Fruit fly (Drosophila melanogaster) whole organism, embryonic: ENCODE results near the gene ND-23.

Source experiments
- CG10267 ChIP-seq: fragments of 200-800 bp; sonication (Bioruptor generic); optimal IDR thresholded peaks from 2 replicates; lab custom pipeline; 2018; ENCODE audit warnings: missing biosample characterization, mild to moderate bottlenecking, missing genetic modification characterization, moderate library complexity
- CG10979 ChIP-seq: fragments of 200-800 bp; sonication (Bioruptor generic); optimal IDR thresholded peaks from 2 replicates; lab custom pipeline; 2018; ENCODE audit warnings: missing biosample characterization, mild to moderate bottlenecking, missing genetic modification characterization, moderate library complexity
- CG12391 ChIP-seq: fragments of 200-800 bp; sonication (Bioruptor generic); optimal IDR thresholded peaks from 3 replicates; lab custom pipeline; 2018; ENCODE audit warnings: missing biosample characterization, mild to moderate bottlenecking, missing genetic modification characterization, moderate library complexity
- CG15479 ChIP-seq: fragments of 200-800 bp; sonication (Bioruptor generic); optimal IDR thresholded peaks from 3 replicates; lab custom pipeline; 2019; ENCODE audit warnings: missing biosample characterization, mild to moderate bottlenecking, missing genetic modification characterization, moderate library complexity
- CG1603 ChIP-seq: fragments of 200-800 bp; sonication (Bioruptor generic); optimal IDR thresholded peaks from 2 replicates; lab custom pipeline; 2019; ENCODE audit warnings: missing biosample characterization, mild to moderate bottlenecking, missing genetic modification characterization, moderate library complexity
- CG16813 ChIP-seq: fragments of 200-800 bp; sonication (Bioruptor generic); IDR thresholded peaks from 3 replicates; pipeline ENCODE4 v1.3.6; 2022; ENCODE audit warnings: missing biosample characterization, missing genetic modification characterization; ENCODE audit not compliant: partially characterized antibody
- CG17328 ChIP-seq: fragments of 200-800 bp; sonication (Bioruptor generic); IDR thresholded peaks from 2 replicates; pipeline ENCODE4 v1.3.6; 2022; ENCODE audit warnings: missing biosample characterization, missing genetic modification characterization
- CG30403 ChIP-seq: fragments of 200-800 bp; sonication (Bioruptor generic); optimal IDR thresholded peaks from 3 replicates; lab custom pipeline; 2016; ENCODE audit warnings: missing biosample characterization, missing genetic modification characterization
- CG30431 ChIP-seq: fragments of 200-800 bp; sonication (Bioruptor generic); optimal IDR thresholded peaks from 2 replicates; lab custom pipeline; 2017; ENCODE audit warnings: missing biosample characterization, missing genetic modification characterization
- CG3163 ChIP-seq: fragments of 200-800 bp; sonication (Bioruptor generic); optimal IDR thresholded peaks from 3 replicates; lab custom pipeline; 2016; ENCODE audit warnings: missing biosample characterization, missing genetic modification characterization
- CG32772 ChIP-seq: fragments of 200-800 bp; sonication (Bioruptor generic); IDR thresholded peaks from 2 replicates; pipeline ENCODE4 v1.3.6; 2022; ENCODE audit warnings: missing biosample characterization, missing genetic modification characterization
- CG3281 ChIP-seq: fragments of 200-800 bp; sonication (Bioruptor generic); optimal IDR thresholded peaks from 3 replicates; lab custom pipeline; 2017; ENCODE audit warnings: missing biosample characterization, mild to moderate bottlenecking, missing genetic modification characterization
- CG34224 ChIP-seq: fragments of 200-800 bp; sonication (Bioruptor generic); IDR thresholded peaks from 3 replicates; pipeline ENCODE4 v1.3.6; 2022; ENCODE audit warnings: missing biosample characterization, missing genetic modification characterization; ENCODE audit not compliant: partially characterized antibody
- CG34376 ChIP-seq: fragments of 200-800 bp; sonication (Bioruptor generic); optimal IDR thresholded peaks from 2 replicates; lab custom pipeline; 2018; ENCODE audit warnings: missing biosample characterization, mild to moderate bottlenecking, missing genetic modification characterization
- CG42726 ChIP-seq: fragments of 200-800 bp; sonication (Bioruptor generic); IDR thresholded peaks from 2 replicates; pipeline ENCODE4 v1.3.6; 2022; ENCODE audit warnings: missing biosample characterization, missing genetic modification characterization; ENCODE audit not compliant: partially characterized antibody
- CG6254 ChIP-seq: fragments of 200-800 bp; sonication (Bioruptor generic); optimal IDR thresholded peaks from 3 replicates; lab custom pipeline; 2017; ENCODE audit warnings: mild to moderate bottlenecking, missing biosample characterization, missing genetic modification reagents, missing genetic modification characterization
- CG7928 ChIP-seq: fragments of 200-800 bp; sonication (Bioruptor generic); optimal IDR thresholded peaks from 2 replicates; lab custom pipeline; 2017; ENCODE audit warnings: missing biosample characterization, mild to moderate bottlenecking, missing genetic modification characterization
- CG8290 ChIP-seq, 3 experiments: fragments of 200-800 bp; sonication (Bioruptor generic); optimal IDR thresholded peaks; 2 replicates each; lab custom pipeline; 2016 to 2019; ENCODE audit warnings: missing biosample characterization in 3 of 3, missing genetic modification characterization in 3 of 3, mild to moderate bottlenecking in 2 of 3, moderate library complexity in 1 of 3
- CG8478 ChIP-seq: fragments of >200 bp; optimal IDR thresholded peaks from 2 replicates; lab custom pipeline; 2018
- CG9609 ChIP-seq: fragments of 200-800 bp; sonication (Bioruptor generic); optimal IDR thresholded peaks from 3 replicates; lab custom pipeline; 2016; ENCODE audit warnings: missing biosample characterization, missing genetic modification characterization
- GATAe ChIP-seq: fragments of 200-800 bp; sonication (Bioruptor generic); conservative IDR thresholded peaks from 2 replicates; pipeline ENCODE4 v1.3.6; 2022; ENCODE audit warnings: missing biosample characterization, missing genetic modification characterization
- H15 ChIP-seq: fragments of 200-800 bp; sonication (Bioruptor generic); IDR thresholded peaks from 3 replicates; pipeline ENCODE4 v1.3.6; 2022; ENCODE audit warnings: missing biosample characterization, missing genetic modification characterization
- HLH54F ChIP-seq: fragments of 200-800 bp; sonication (Bioruptor generic); optimal IDR thresholded peaks from 3 replicates; lab custom pipeline; 2016; ENCODE audit warnings: missing biosample characterization, missing genetic modification characterization
- Hsf ChIP-seq: fragments of 200-800 bp; sonication (Bioruptor generic); optimal IDR thresholded peaks from 3 replicates; lab custom pipeline; 2016; ENCODE audit warnings: missing biosample characterization, missing genetic modification characterization
- Mad ChIP-seq: fragments of 200-800 bp; sonication (Bioruptor generic); optimal IDR thresholded peaks from 2 replicates; lab custom pipeline; 2016; ENCODE audit warnings: missing biosample characterization, missing genetic modification characterization
- Max ChIP-seq: fragments of 200-800 bp; sonication (Bioruptor generic); optimal IDR thresholded peaks from 2 replicates; lab custom pipeline; 2016; ENCODE audit warnings: missing biosample characterization, mild to moderate bottlenecking, missing genetic modification characterization
- Med ChIP-seq: fragments of 200-800 bp; sonication (Bioruptor generic); peaks from one replicate; lab custom pipeline; 2016; ENCODE audit warnings: missing biosample characterization, missing genetic modification characterization, mild to moderate bottlenecking, inconsistent platforms, moderate library complexity
- NFAT ChIP-seq: fragments of 200-800 bp; sonication (Bioruptor generic); IDR thresholded peaks from 2 replicates; pipeline ENCODE4 v1.3.6; 2022; ENCODE audit warnings: missing biosample characterization, missing genetic modification characterization
- NK7.1 ChIP-seq: fragments of 200-800 bp; sonication (Bioruptor generic); optimal IDR thresholded peaks from 3 replicates; lab custom pipeline; 2016; ENCODE audit warnings: missing biosample characterization, missing genetic modification characterization
- NfI ChIP-seq: fragments of 200-800 bp; sonication (Bioruptor generic); optimal IDR thresholded peaks from 3 replicates; lab custom pipeline; 2018; ENCODE audit warnings: missing biosample characterization, mild to moderate bottlenecking, missing genetic modification characterization, moderate library complexity
- Opbp ChIP-seq: fragments of 200-800 bp; sonication (Bioruptor generic); IDR thresholded peaks from 3 replicates; pipeline ENCODE4 v1.3.6; 2022; ENCODE audit warnings: missing biosample characterization, missing genetic modification characterization; ENCODE audit not compliant: partially characterized antibody
- Pdp1 ChIP-seq, 2 experiments: fragments of 200-800 bp; sonication (Bioruptor generic); optimal IDR thresholded peaks; 3 replicates each; lab custom pipeline; 2016; ENCODE audit warnings: missing biosample characterization in 2 of 2, missing genetic modification characterization in 2 of 2, mild to moderate bottlenecking in 1 of 2, moderate library complexity in 1 of 2
- Ptx1 ChIP-seq: fragments of 200-800 bp; sonication (Bioruptor generic); IDR thresholded peaks from 2 replicates; pipeline ENCODE4 v1.3.6; 2022; ENCODE audit warnings: missing biosample characterization, missing genetic modification characterization
- Scr ChIP-seq: fragments of 200-800 bp; sonication (Bioruptor generic); IDR thresholded peaks from 2 replicates; pipeline ENCODE4 v1.3.6; 2022; ENCODE audit warnings: missing biosample characterization, missing genetic modification characterization; ENCODE audit not compliant: partially characterized antibody
- Sry-δ ChIP-seq: fragments of 200-800 bp; sonication (Bioruptor generic); optimal IDR thresholded peaks from 2 replicates; lab custom pipeline; 2016; ENCODE audit warnings: missing biosample characterization, missing genetic modification characterization
- amos ChIP-seq: fragments of 200-800 bp; sonication (Bioruptor generic); IDR thresholded peaks from 2 replicates; pipeline ENCODE4 v1.3.6; 2022; ENCODE audit warnings: missing biosample characterization, missing genetic modification characterization; ENCODE audit not compliant: partially characterized antibody
- aop ChIP-seq: fragments of 200-800 bp; sonication (Bioruptor generic); IDR thresholded peaks from 2 replicates; pipeline ENCODE4 v1.3.6; 2022; ENCODE audit warnings: missing biosample characterization, missing genetic modification characterization
- caup ChIP-seq: fragments of 200-800 bp; sonication (Bioruptor generic); optimal IDR thresholded peaks from 3 replicates; lab custom pipeline; 2017; ENCODE audit warnings: missing biosample characterization, mild to moderate bottlenecking, missing genetic modification characterization, moderate library complexity; ENCODE audit not compliant: severe bottlenecking
- dpn ChIP-seq, 2 experiments: fragments of 200-800 bp; sonication (Bioruptor generic); optimal IDR thresholded peaks; 3 replicates each; lab custom pipeline; 2016; ENCODE audit warnings: missing biosample characterization in 2 of 2, missing genetic modification characterization in 2 of 2
- ems ChIP-seq: fragments of 200-800 bp; sonication (Bioruptor generic); optimal IDR thresholded peaks from 3 replicates; lab custom pipeline; 2016; ENCODE audit warnings: missing biosample characterization, missing genetic modification characterization
- org-1 ChIP-seq: fragments of 200-800 bp; sonication (Bioruptor generic); optimal IDR thresholded peaks from 2 replicates; lab custom pipeline; 2017; ENCODE audit warnings: missing biosample characterization, missing genetic modification characterization
- phol ChIP-seq: fragments of 200-800 bp; sonication (Bioruptor generic); optimal IDR thresholded peaks from 3 replicates; lab custom pipeline; 2018; ENCODE audit warnings: missing biosample characterization, mild to moderate bottlenecking, missing genetic modification characterization, moderate library complexity
- ranshi ChIP-seq: fragments of 200-800 bp; sonication (Bioruptor generic); IDR thresholded peaks from 2 replicates; pipeline ENCODE4 v1.3.6; 2022; ENCODE audit warnings: missing biosample characterization, missing genetic modification characterization
- row ChIP-seq: fragments of 200-800 bp; sonication (Bioruptor generic); IDR thresholded peaks from 3 replicates; pipeline ENCODE4 v1.3.6; 2022; ENCODE audit warnings: missing biosample characterization, missing genetic modification characterization
- stwl ChIP-seq: fragments of 200-800 bp; sonication (Bioruptor generic); optimal IDR thresholded peaks from 3 replicates; lab custom pipeline; 2018; ENCODE audit warnings: missing biosample characterization, mild to moderate bottlenecking, missing genetic modification characterization, moderate library complexity
- tup ChIP-seq: fragments of 200-800 bp; sonication (Bioruptor generic); optimal IDR thresholded peaks from 2 replicates; lab custom pipeline; 2016; ENCODE audit warnings: missing biosample characterization, mild to moderate bottlenecking, missing genetic modification characterization, moderate library complexity
- unpg ChIP-seq: fragments of 200-800 bp; sonication (Bioruptor generic); optimal IDR thresholded peaks from 3 replicates; lab custom pipeline; 2018; ENCODE audit warnings: missing biosample characterization, mild to moderate bottlenecking, missing genetic modification characterization, moderate library complexity
- vfl ChIP-seq: fragments of 200-800 bp; sonication (Bioruptor generic); optimal IDR thresholded peaks from 2 replicates; lab custom pipeline; 2016; ENCODE audit warnings: missing biosample characterization, missing genetic modification characterization
- zfh2 ChIP-seq: fragments of 200-800 bp; sonication (Bioruptor generic); optimal IDR thresholded peaks from 2 replicates; lab custom pipeline; 2016; ENCODE audit warnings: missing biosample characterization, missing genetic modification characterization

ND-23 gene

DNA sequence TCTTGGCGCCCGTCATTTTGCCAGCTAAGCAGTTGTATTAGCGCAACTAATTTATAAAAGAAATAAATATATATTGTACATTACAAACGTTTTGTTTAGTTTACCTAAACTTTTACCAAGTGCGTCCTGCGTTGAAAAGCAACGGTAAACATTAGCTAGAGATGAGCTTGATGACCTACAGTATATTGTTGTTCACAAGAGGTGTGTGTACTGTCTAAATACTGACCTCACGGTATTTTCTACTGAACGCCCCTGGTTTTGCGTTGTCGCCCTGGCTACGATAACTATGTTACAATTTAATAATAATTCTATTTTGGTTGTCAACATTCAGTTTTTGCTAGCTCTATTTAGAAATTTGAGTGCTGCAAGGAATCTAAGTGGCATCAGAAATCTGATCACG lies 44.5 kb downstream of the ND-23 start, which contains the start of gene Acyp2 (continued):
- TF ChIP-seq CG3163 (GFP tag; lab: Kevin White, UChicago) (no peak), stwl (tag; lab: Kevin White, UChicago) (peak; percentile 79), tup (GFP tag; lab: Kevin White, UChicago) (peak; percentile 32), Sry-δ (GFP tag; lab: Kevin White, UChicago) (peak; percentile 88), Hsf (peak; percentile 28), CG30403 (GFP tag; lab: Kevin White, UChicago) (peak; percentile 40), aop (GFP tag; lab: Robert Waterston, UW) (no peak), NK7.1 (no peak), Ptx1 (GFP tag; lab: Robert Waterston, UW) (peak; percentile 16; the same call in 1 of the 2 replicates), GATAe (GFP tag; lab: Robert Waterston, UW) (no peak), Med (peak; percentile 89), ems (GFP tag; lab: Kevin White, UChicago) (peak; percentile 4), CG10267 (peak; percentile 44), CG9609 (no peak), zfh2 (peak; percentile 48), HLH54F (peak; percentile 26), CG34376 (peak; percentile 1), org-1 (GFP tag; lab: Kevin White, UChicago) (no peak), CG32772 (0 out of 2 replicates have a peak, but pooled peaks have one; percentile 6), CG3281 (peak; percentile 49), row (peak; percentile 52), CG30431 (no peak), H15 (no peak), unpg (GFP tag; lab: Kevin White, UChicago) (no peak), CG6254 (no peak), ranshi (GFP tag; lab: Robert Waterston, UW) (no peak), CG8478 (no peak), CG7928 (GFP tag; lab: Kevin White, UChicago) (peak; percentile 98), dpn (GFP tag; optimal IDR thresholded peaks at IDR 0.05; lab: Kevin White, UChicago) (peak in 1 of 2 experiments; percentile 55), CG17328 (GFP tag; lab: Robert Waterston, UW) (no peak), CG8290 (GFP tag; optimal IDR thresholded peaks at IDR 0.05; lab: Kevin White, UChicago) (peak; percentile 26), CG8290 (tag; optimal IDR thresholded peaks at IDR 0.05; lab: Kevin White, UChicago) (peak in 1 of 2 experiments; percentile 73), NFAT (GFP tag; lab: Robert Waterston, UW) (no peak; the same call in 1 of the 2 replicates), CG1603 (tag; lab: Kevin White, UChicago) (peak; percentile 77), phol (peak; percentile 40), CG12391 (tag; lab: Kevin White, UChicago) (peak; percentile 41), CG15479 (GFP tag; lab: Kevin White, UChicago) (no peak), CG34224 (peak; percentile 40; the same call in 2 of the 3 replicates), Pdp1 (GFP tag; optimal IDR thresholded peaks at IDR 0.05; lab: Kevin White, UChicago) (peak in 1 of 2 experiments; percentile 48), Mad (peak; percentile 56), CG42726 (GFP tag; lab: Robert Waterston, UW) (peak; percentile 42; the same call in 1 of the 2 replicates), caup (peak; percentile 36), Scr (GFP tag; lab: Robert Waterston, UW) (peak; percentile 53), CG16813 (peak; percentile 53; the same call in 2 of the 3 replicates), Max (GFP tag; lab: Kevin White, UChicago) (peak; percentile 34), vfl (GFP tag; lab: Kevin White, UChicago) (peak; percentile 5), Opbp (GFP tag; lab: Robert Waterston, UW) (peak; percentile 59; the same call in 1 of the 3 replicates), NfI (GFP tag; lab: Kevin White, UChicago) (peak; percentile 17), CG10979 (tag; lab: Kevin White, UChicago) (no peak), amos (GFP tag; lab: Robert Waterston, UW) (peak; percentile 62)
